Worm (Caenorhabditis elegans): ENCODE results near the gene F34D10.4.

DNA sequence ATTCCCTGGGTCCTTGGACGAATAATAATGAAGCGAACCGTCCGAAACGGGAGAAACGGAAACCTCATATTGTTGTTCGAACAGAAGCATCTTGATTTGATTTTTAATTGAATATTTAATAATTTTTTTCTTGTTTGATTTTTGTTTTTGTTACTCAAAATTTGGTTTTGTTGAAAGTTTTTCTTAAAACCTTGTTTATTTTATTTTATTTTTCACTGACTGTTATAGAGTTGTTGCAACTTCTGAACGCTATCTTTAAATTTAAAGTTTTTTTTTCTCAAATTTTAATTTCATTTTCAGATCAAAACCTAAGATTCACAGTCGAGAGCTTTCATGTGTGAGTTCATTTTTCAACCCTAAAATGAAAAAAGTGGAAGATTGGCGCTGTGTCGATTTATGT lies 27.4 kb upstream of the F34D10.4 start, which contains the start of gene alkb-8:
- TF ChIP-seq jun-1 (tag; optimal IDR thresholded peaks at IDR 0.05) (no peak), nhr-67 (tag; optimal IDR thresholded peaks at IDR 0.05) (no peak)

All from whole organism, L3 larva.